Worm (Caenorhabditis elegans) whole organism, early embryonic: ENCODE measurements around the gene F35G12.5.

Experiments
- B0310.2 ChIP-seq: sonication (generic microtip); optimal IDR thresholded peaks from 2 replicates; lab custom pipeline; 2016; ENCODE audit warnings: mild to moderate bottlenecking, missing genetic modification characterization, missing compliant biosample characterization
- ama-1 ChIP-seq: fragments of 150-350 bp; optimal IDR thresholded peaks from 2 replicates; lab custom pipeline; 2014
- ceh-36 ChIP-seq: sonication (generic microtip); optimal IDR thresholded peaks from 2 replicates; lab custom pipeline; 2016; ENCODE audit warnings: missing genetic modification characterization, inconsistent platforms, missing compliant biosample characterization
- flt-1 ChIP-seq: fragments of 200-800 bp; sonication (Bioruptor generic); IDR thresholded peaks from 2 replicates; pipeline ENCODE4 v1.3.6; 2022; ENCODE audit warnings: missing genetic modification characterization, missing compliant biosample characterization
- hnd-1 ChIP-seq: sonication (generic microtip); optimal IDR thresholded peaks from 2 replicates; lab custom pipeline; 2016; ENCODE audit warnings: missing genetic modification characterization, missing compliant biosample characterization
- tbx-11 ChIP-seq: fragments of 200-800 bp; sonication (Bioruptor generic); IDR thresholded peaks from 2 replicates; pipeline ENCODE4 v1.3.6; 2022; ENCODE audit warnings: missing genetic modification characterization, missing compliant biosample characterization

- no peak for TF ChIP-seq ama-1 (lab: Kevin White, UChicago)
- no peak for TF ChIP-seq flt-1 (GFP tag; lab: Robert Waterston, UW)
- TF ChIP-seq hnd-1 (tag; lab: Kevin White, UChicago), result no peak
- TF ChIP-seq tbx-11, result no peak
- no peak for TF ChIP-seq ceh-36
- no peak for TF ChIP-seq B0310.2 (tag; lab: Kevin White, UChicago)
Observed at ce11 chrIII:4600139-4600762, 16.3 kb downstream of the F35G12.5 start, which contains the start of gene mab-21.
